Fruit fly (Drosophila melanogaster) whole organism, wandering third instar larva: ENCODE measurements around the gene CG42759.

Experiments used
- Abd-B ChIP-seq: fragments of >200 bp; optimal IDR thresholded peaks from 2 replicates; lab custom pipeline; 2017; ENCODE audit warnings: missing biosample characterization, missing genetic modification characterization
- CG32264 ChIP-seq: fragments of 200-800 bp; sonication (Bioruptor generic); optimal IDR thresholded peaks from 2 replicates; lab custom pipeline; 2016; ENCODE audit warnings: missing biosample characterization, missing genetic modification characterization
- CG9705 ChIP-seq: fragments of 200-800 bp; sonication (Bioruptor generic); optimal IDR thresholded peaks from 2 replicates; lab custom pipeline; 2018; ENCODE audit warnings: missing biosample characterization, mild to moderate bottlenecking, missing genetic modification characterization
- CrebA ChIP-seq: fragments of 200-800 bp; sonication (Bioruptor generic); optimal IDR thresholded peaks from 2 replicates; lab custom pipeline; 2016; ENCODE audit warnings: missing biosample characterization, mild to moderate bottlenecking, missing genetic modification characterization, borderline replicate concordance
- Dfd ChIP-seq: fragments of >200 bp; optimal IDR thresholded peaks from 2 replicates; lab custom pipeline; 2017; ENCODE audit warnings: missing biosample characterization, missing genetic modification characterization
- Dif ChIP-seq: fragments of 200-275, 200-300 bp; sonication (Bioruptor generic); optimal IDR thresholded peaks from 2 replicates; lab custom pipeline; 2018; ENCODE audit warnings: missing biosample characterization, missing genetic modification characterization; ENCODE audit not compliant: partially characterized antibody
- GATAd ChIP-seq: sonication (Bioruptor generic); optimal IDR thresholded peaks from 2 replicates; lab custom pipeline; 2016; ENCODE audit warnings: missing biosample characterization, missing genetic modification characterization
- HLH106 ChIP-seq: fragments of 200-800 bp; optimal IDR thresholded peaks from 3 replicates; lab custom pipeline; 2019; ENCODE audit warnings: missing biosample characterization, mild to moderate bottlenecking, missing genetic modification characterization, moderate library complexity
- Hnf4 ChIP-seq: fragments of 200-800 bp; sonication (Bioruptor generic); optimal IDR thresholded peaks from 2 replicates; lab custom pipeline; 2016; ENCODE audit warnings: missing biosample characterization, mild to moderate bottlenecking, missing genetic modification characterization
- Hr78 ChIP-seq: fragments of >200 bp; optimal IDR thresholded peaks from 2 replicates; lab custom pipeline; 2017; ENCODE audit warnings: missing biosample characterization, missing genetic modification characterization
- Hr83 ChIP-seq: fragments of 200-300 bp; sonication (Bioruptor generic); optimal IDR thresholded peaks from 2 replicates; lab custom pipeline; 2016; ENCODE audit warnings: missing biosample characterization, mild to moderate bottlenecking, missing genetic modification characterization, moderate library complexity; ENCODE audit not compliant: poor library complexity, severe bottlenecking
- Jra ChIP-seq: sonication (Bioruptor generic); optimal IDR thresholded peaks from 2 replicates; lab custom pipeline; 2016; ENCODE audit warnings: missing biosample characterization, missing genetic modification characterization
- Mio ChIP-seq: sonication (Bioruptor generic); optimal IDR thresholded peaks from 2 replicates; lab custom pipeline; 2016; ENCODE audit warnings: missing biosample characterization, missing genetic modification characterization
- Myc ChIP-seq: fragments of >200 bp; optimal IDR thresholded peaks from 2 replicates; lab custom pipeline; 2017
- N ChIP-seq: fragments of >200 bp; optimal IDR thresholded peaks from 2 replicates; lab custom pipeline; 2018; ENCODE audit warnings: missing biosample characterization, missing external identifiers, missing genetic modification characterization
- OdsH ChIP-seq: fragments of 200-800 bp; sonication (Bioruptor generic); optimal IDR thresholded peaks from 2 replicates; lab custom pipeline; 2016; ENCODE audit warnings: missing biosample characterization, mild to moderate bottlenecking, missing genetic modification characterization
- Rel ChIP-seq, 2 experiments: fragments of 200-800 bp; sonication (Bioruptor generic) in 1 of 2; optimal IDR thresholded peaks; 2 replicates in 1 of 2; 3 replicates in 1 of 2; lab custom pipeline; 2016 to 2019; ENCODE audit warnings: mild to moderate bottlenecking in 2 of 2, missing biosample characterization in 2 of 2, missing genetic modification characterization in 2 of 2, moderate library complexity in 1 of 2
- Sp1 ChIP-seq: fragments of 200-800 bp; sonication (Bioruptor generic); optimal IDR thresholded peaks from 3 replicates; lab custom pipeline; 2019; ENCODE audit warnings: missing biosample characterization, mild to moderate bottlenecking, missing genetic modification characterization, moderate library complexity
- br ChIP-seq: fragments of 200-800 bp; sonication (Bioruptor generic); optimal IDR thresholded peaks from 2 replicates; lab custom pipeline; 2016; ENCODE audit warnings: missing biosample characterization, missing genetic modification characterization
- brk ChIP-seq: fragments of 200-800 bp; sonication (Bioruptor generic); optimal IDR thresholded peaks from 2 replicates; lab custom pipeline; 2016; ENCODE audit warnings: missing biosample characterization, mild to moderate bottlenecking, missing genetic modification characterization
- dl ChIP-seq, 2 experiments: fragments of 175-275, 200-275 bp in 1 of 2; fragments of 200-275 bp in 1 of 2; sonication (Bioruptor generic); optimal IDR thresholded peaks; lab custom pipeline; 2018; ENCODE audit warnings: mild to moderate bottlenecking in 2 of 2, missing biosample characterization in 2 of 2, missing genetic modification characterization in 2 of 2, moderate library complexity in 2 of 2; ENCODE audit not compliant: partially characterized antibody in 2 of 2, insufficient read depth in 1 of 2
- dsf ChIP-seq: sonication (Bioruptor generic); optimal IDR thresholded peaks from 2 replicates; lab custom pipeline; 2016; ENCODE audit warnings: missing biosample characterization, missing genetic modification characterization, borderline replicate concordance
- foxo ChIP-seq, 2 experiments: fragments of 200-800 bp; sonication (Bioruptor generic); optimal IDR thresholded peaks; 2 replicates in 1 of 2; 3 replicates in 1 of 2; lab custom pipeline; 2016 to 2017; ENCODE audit warnings: missing biosample characterization in 2 of 2, missing genetic modification characterization in 2 of 2
- fru ChIP-seq: fragments of 200-800 bp; sonication (Bioruptor generic); optimal IDR thresholded peaks from 3 replicates; lab custom pipeline; 2016; ENCODE audit warnings: missing biosample characterization, mild to moderate bottlenecking, missing genetic modification characterization
- jim ChIP-seq: fragments of 175-275, 200-325 bp; sonication (Bioruptor generic); optimal IDR thresholded peaks from 2 replicates; lab custom pipeline; 2016; ENCODE audit warnings: missing biosample characterization, mild to moderate bottlenecking, missing genetic modification characterization
- lola ChIP-seq: fragments of >200 bp; optimal IDR thresholded peaks from 2 replicates; lab custom pipeline; 2017; ENCODE audit warnings: missing biosample characterization, missing genetic modification characterization
- pan ChIP-seq: fragments of >200 bp; optimal IDR thresholded peaks from 2 replicates; lab custom pipeline; 2017
- psq ChIP-seq: fragments of 200-800 bp; sonication (Bioruptor generic); optimal IDR thresholded peaks from 3 replicates; lab custom pipeline; 2017; ENCODE audit warnings: missing biosample characterization, mild to moderate bottlenecking, missing genetic modification characterization, moderate library complexity
- rgr ChIP-seq: fragments of 200-800 bp; sonication (Bioruptor generic); optimal IDR thresholded peaks from 3 replicates; lab custom pipeline; 2016; ENCODE audit warnings: missing biosample characterization, mild to moderate bottlenecking, missing genetic modification characterization
- sage ChIP-seq: fragments of 200-800 bp; sonication (Bioruptor generic); optimal IDR thresholded peaks from 2 replicates; lab custom pipeline; 2016; ENCODE audit warnings: missing biosample characterization, mild to moderate bottlenecking, missing genetic modification characterization
- sv ChIP-seq: fragments of 200-800 bp; sonication (Bioruptor generic); optimal IDR thresholded peaks from 3 replicates; lab custom pipeline; 2016; ENCODE audit warnings: missing biosample characterization, missing genetic modification characterization
- tai ChIP-seq: sonication (Bioruptor generic); optimal IDR thresholded peaks from 2 replicates; lab custom pipeline; 2016; ENCODE audit warnings: missing biosample characterization, missing genetic modification characterization
- usp ChIP-seq: fragments of >200 bp; optimal IDR thresholded peaks from 2 replicates; lab custom pipeline; 2017; ENCODE audit warnings: missing biosample characterization, missing genetic modification characterization
- woc ChIP-seq: sonication (Bioruptor generic); optimal IDR thresholded peaks from 2 replicates; lab custom pipeline; 2016; ENCODE audit warnings: missing biosample characterization, mild to moderate bottlenecking, missing genetic modification characterization

The CG42759 gene

DNA sequence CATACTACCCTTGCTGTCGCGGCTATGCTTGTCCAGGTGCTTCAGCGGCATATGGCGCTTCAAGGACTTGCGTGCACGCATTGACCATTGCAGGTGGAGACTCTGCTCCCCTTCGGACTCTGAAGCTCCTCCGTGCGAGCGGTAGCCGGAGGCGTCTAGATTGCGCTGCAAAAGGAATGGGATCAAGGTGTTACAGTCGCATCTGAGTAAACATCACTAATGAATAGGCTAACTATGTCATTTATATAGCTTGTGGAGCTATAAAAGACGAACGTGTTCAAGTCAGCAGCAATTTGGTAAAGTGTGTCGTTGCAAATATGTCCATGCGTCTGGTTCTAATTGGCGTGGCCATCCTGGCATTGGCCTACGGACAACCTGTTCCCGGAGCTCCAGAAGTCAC, at the start of gene CG42759:
Gene CG42759, plus strand, starts transcription at position 301 of the 400 bp plus-strand sequence.
- TF ChIP-seq sv (GFP tag; lab: Kevin White, UChicago): no peak
- TF ChIP-seq Abd-B (GFP tag; lab: Kevin White, UChicago): no peak
- TF ChIP-seq Jra (GFP tag; lab: Kevin White, UChicago): no peak
- TF ChIP-seq CrebA: no peak
- no peak for TF ChIP-seq jim
- no peak for TF ChIP-seq Hnf4 (GFP tag; lab: Kevin White, UChicago)
- TF ChIP-seq lola (GFP tag; lab: Kevin White, UChicago): no peak
- no peak for TF ChIP-seq Dif (GFP tag; lab: Kevin White, UChicago)
- TF ChIP-seq rgr: no peak
- TF ChIP-seq br (GFP tag; lab: Kevin White, UChicago): no peak
- TF ChIP-seq foxo (GFP tag; optimal IDR thresholded peaks at IDR 0.05; lab: Kevin White, UChicago): no peak
- TF ChIP-seq tai (GFP tag; lab: Kevin White, UChicago): no peak
- TF ChIP-seq, all 38 proteins: peak for 0

DNA sequence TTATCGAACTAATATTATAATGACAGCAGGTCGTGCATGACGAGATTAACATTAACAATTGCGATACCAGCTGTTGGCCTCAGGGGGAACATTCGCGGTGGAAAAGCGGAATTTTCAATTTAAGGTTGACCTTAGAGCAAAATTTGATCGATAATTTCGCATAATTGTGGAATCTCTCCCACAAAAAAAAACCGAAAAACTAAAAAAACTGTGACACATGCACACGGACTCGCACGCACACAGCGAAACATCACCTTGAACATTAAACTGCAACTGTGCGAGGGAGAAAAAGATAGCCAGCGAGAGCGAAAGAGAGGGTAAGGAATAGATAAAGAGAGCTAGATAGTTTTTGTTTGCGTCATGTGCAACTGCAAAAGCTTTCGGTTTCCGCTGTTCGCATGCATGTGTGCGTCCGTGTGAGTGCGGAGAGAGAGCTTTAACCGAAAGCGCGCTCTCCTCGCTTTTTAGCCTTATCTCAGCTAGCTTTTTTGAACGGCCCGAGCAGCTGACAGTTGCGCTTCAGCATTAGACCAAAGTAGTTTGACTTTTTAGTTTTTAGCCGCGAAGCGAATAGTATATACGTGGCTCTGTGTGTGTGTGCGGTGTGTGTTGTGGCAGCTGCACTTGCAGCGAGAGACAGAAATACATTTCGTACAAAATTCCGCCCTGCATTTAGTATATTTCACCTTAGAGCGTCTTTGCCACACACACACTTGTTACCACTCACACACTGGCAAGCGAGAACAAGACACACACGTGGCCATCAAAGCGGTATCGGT, 49.4 kb upstream of the CG42759 start:
- no peak for TF ChIP-seq brk (GFP tag; lab: Kevin White, UChicago)
- TF ChIP-seq Dif (GFP tag; lab: Kevin White, UChicago): peak; percentile 66
- TF ChIP-seq CG32264 (GFP tag; lab: Kevin White, UChicago): no peak
- TF ChIP-seq br (GFP tag; lab: Kevin White, UChicago): no peak
- TF ChIP-seq pan: no peak
- TF ChIP-seq jim: no peak
- no peak for TF ChIP-seq N

DNA sequence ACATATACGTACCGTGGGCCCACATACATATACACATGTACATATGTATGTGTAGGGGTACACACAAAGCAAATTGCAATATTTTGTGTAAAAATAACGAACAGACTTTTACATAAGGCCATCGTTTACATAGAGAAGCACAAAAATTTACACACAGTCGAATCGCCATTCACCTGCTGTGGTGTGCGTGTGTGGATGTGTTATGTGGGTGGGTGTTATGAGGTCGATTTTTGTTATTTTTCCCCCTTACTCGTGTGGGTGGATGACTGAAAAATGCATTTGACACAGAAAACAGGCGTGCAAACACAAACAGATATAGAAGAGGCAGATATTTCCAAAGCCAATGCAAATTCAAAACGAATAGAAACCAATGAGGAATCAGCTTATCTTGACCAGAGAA, 47.8 kb upstream of the CG42759 start:
- no peak for TF ChIP-seq N
- no peak for TF ChIP-seq Dif (GFP tag; lab: Kevin White, UChicago)
- no peak for TF ChIP-seq Sp1 (GFP tag; lab: Kevin White, UChicago)
- TF ChIP-seq dl (GFP tag; optimal IDR thresholded peaks at IDR 0.05; lab: Kevin White, UChicago; ENCODE audit: insufficient read depth in 1 of 2, partially characterized antibody in 2 of 2): no peak
- no peak for TF ChIP-seq foxo (GFP tag; optimal IDR thresholded peaks at IDR 0.05; lab: Kevin White, UChicago)
- no peak for TF ChIP-seq sage
- no peak for TF ChIP-seq Dfd (GFP tag; lab: Kevin White, UChicago)
- no peak for TF ChIP-seq CG32264 (GFP tag; lab: Kevin White, UChicago)
- TF ChIP-seq br (GFP tag; lab: Kevin White, UChicago): no peak
- TF ChIP-seq dsf: no peak
- no peak for TF ChIP-seq Jra (GFP tag; lab: Kevin White, UChicago)
- TF ChIP-seq Hnf4 (GFP tag; lab: Kevin White, UChicago): no peak
- no peak for TF ChIP-seq brk (GFP tag; lab: Kevin White, UChicago)
- TF ChIP-seq usp (GFP tag; lab: Kevin White, UChicago): no peak
- TF ChIP-seq Myc (lab: Kevin White, UChicago): no peak
- no peak for TF ChIP-seq Rel (GFP tag; optimal IDR thresholded peaks at IDR 0.05; lab: Kevin White, UChicago)
- TF ChIP-seq Rel (tag; optimal IDR thresholded peaks at IDR 0.05; lab: Kevin White, UChicago): no peak
- TF ChIP-seq fru: no peak

DNA sequence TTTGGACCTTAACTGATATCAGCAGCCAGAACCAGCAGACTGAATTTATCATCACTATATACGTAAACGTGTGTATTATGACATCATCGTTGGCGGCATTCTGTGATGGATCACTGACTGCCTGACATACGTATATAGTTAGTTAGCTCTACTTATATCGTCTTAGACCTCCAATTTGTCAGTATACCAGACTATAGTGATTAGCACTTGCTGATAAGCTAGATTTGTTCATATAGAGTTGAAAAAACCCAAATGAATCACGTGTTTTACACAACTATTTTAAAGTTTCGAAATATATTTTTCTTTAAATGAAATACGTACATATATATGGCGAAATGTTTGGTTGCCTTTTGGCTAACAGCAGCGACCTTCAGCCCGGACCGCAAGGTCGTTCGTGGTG, 47.1 kb upstream of the CG42759 start:
- no peak for TF ChIP-seq pan
- TF ChIP-seq br (GFP tag; lab: Kevin White, UChicago): no peak
- TF ChIP-seq foxo (GFP tag; optimal IDR thresholded peaks at IDR 0.05; lab: Kevin White, UChicago): no peak
- no peak for TF ChIP-seq sage
- no peak for TF ChIP-seq jim
- TF ChIP-seq CG32264 (GFP tag; lab: Kevin White, UChicago): no peak

DNA sequence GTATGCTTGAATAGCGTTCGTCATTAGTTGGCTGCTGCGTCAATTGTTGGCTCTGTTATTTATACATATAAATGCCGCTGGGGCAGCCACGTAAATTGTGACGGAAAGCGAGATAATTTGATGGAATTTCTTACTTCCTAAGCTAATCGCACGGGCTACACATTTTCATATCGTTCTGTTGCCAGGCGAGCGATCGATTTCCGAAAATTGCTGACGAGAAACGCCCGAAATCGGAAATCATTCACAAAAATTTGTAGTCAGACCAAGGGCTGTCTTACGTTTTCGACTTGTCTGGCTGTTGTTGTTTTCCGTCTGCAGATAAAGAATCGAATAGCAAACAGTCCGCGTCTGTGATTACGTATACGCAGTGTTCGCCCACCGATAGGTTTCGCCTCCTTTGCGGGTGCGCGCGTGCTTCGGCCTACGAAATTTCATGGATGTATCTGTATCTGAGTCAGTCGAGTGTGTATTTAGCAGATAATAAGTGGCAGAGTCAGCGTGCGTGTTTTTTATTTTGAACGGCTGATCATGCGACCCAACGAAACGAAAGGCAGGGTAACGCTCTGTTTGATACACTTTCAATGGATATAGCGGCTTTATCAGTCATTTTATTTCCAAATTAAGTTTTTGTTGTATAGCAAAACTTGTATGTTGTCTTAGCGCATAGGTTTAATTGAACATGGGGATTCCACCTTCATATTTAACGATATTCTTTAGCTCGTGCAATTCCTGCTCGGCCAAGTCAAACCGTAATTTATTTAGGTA, 45.2 kb upstream of the CG42759 start:
- TF ChIP-seq usp (GFP tag; lab: Kevin White, UChicago) (no peak), woc (GFP tag; lab: Kevin White, UChicago) (no peak), tai (GFP tag; lab: Kevin White, UChicago) (no peak), N (no peak), HLH106 (peak; percentile 27), OdsH (peak; percentile 38), Mio (GFP tag; lab: Kevin White, UChicago) (no peak), brk (GFP tag; lab: Kevin White, UChicago) (no peak), Hr83 (GFP tag; lab: Kevin White, UChicago) (no peak), Abd-B (GFP tag; lab: Kevin White, UChicago) (no peak), Dfd (GFP tag; lab: Kevin White, UChicago) (no peak), br (GFP tag; lab: Kevin White, UChicago) (no peak), Hr78 (GFP tag; lab: Kevin White, UChicago) (no peak), GATAd (GFP tag; lab: Kevin White, UChicago) (no peak), Sp1 (GFP tag; lab: Kevin White, UChicago) (peak; percentile 22), jim (no peak), fru (peak; percentile 32), CG9705 (GFP tag; lab: Kevin White, UChicago) (no peak), dsf (no peak), CG32264 (GFP tag; lab: Kevin White, UChicago) (no peak), pan (no peak), sage (no peak), dl (GFP tag; optimal IDR thresholded peaks at IDR 0.05; lab: Kevin White, UChicago; ENCODE audit: insufficient read depth in 1 of 2, partially characterized antibody in 2 of 2) (no peak), psq (GFP tag; lab: Kevin White, UChicago) (no peak), lola (GFP tag; lab: Kevin White, UChicago) (no peak), Dif (GFP tag; lab: Kevin White, UChicago) (no peak), sv (GFP tag; lab: Kevin White, UChicago) (peak; percentile 51), foxo (GFP tag; optimal IDR thresholded peaks at IDR 0.05; lab: Kevin White, UChicago) (peak in 1 of 2 experiments; percentile 57)
